Fruit fly (Drosophila melanogaster) whole organism, adult: ENCODE measurements around the gene CG33003.

Experiments used
- CG14711 ChIP-seq: fragments of 200-800 bp; sonication (Bioruptor generic); optimal IDR thresholded peaks from 2 replicates; lab custom pipeline; 2018; ENCODE audit warnings: missing biosample characterization, mild to moderate bottlenecking, missing genetic modification characterization, moderate library complexity
- CG5204 ChIP-seq: fragments of 200-800 bp; sonication (Bioruptor generic); optimal IDR thresholded peaks from 2 replicates; lab custom pipeline; 2016; ENCODE audit warnings: missing biosample characterization, missing genetic modification characterization
- CG7045 ChIP-seq: fragments of 200-800 bp; sonication (Bioruptor generic); optimal IDR thresholded peaks from 2 replicates; lab custom pipeline; 2017; ENCODE audit warnings: missing biosample characterization, mild to moderate bottlenecking, missing genetic modification characterization
- Mnt ChIP-seq: fragments of 200-800 bp; sonication (Bioruptor generic); optimal IDR thresholded peaks from 2 replicates; lab custom pipeline; 2016; ENCODE audit warnings: missing biosample characterization, mild to moderate bottlenecking, missing genetic modification characterization
- bab1 ChIP-seq: fragments of 200-800 bp; sonication (Bioruptor generic); optimal IDR thresholded peaks from 3 replicates; lab custom pipeline; 2019; ENCODE audit warnings: missing biosample characterization, mild to moderate bottlenecking, missing genetic modification characterization, moderate library complexity
- cic ChIP-seq: fragments of 200-800 bp; sonication (Bioruptor generic); optimal IDR thresholded peaks from 2 replicates; lab custom pipeline; 2017; ENCODE audit warnings: missing biosample characterization, mild to moderate bottlenecking, missing genetic modification characterization, moderate library complexity
- cnc ChIP-seq, 2 experiments: fragments of >200 bp; optimal IDR thresholded peaks; 2 replicates each; lab custom pipeline; 2017
- pad ChIP-seq: fragments of 200-800 bp; sonication (Bioruptor generic); optimal IDR thresholded peaks from 3 replicates; lab custom pipeline; 2017; ENCODE audit warnings: missing biosample characterization, missing genetic modification characterization, mild to moderate bottlenecking, moderate library complexity, missing genetic modification reagents
- tj ChIP-seq: fragments of 200-800 bp; sonication (Bioruptor generic); optimal IDR thresholded peaks from 3 replicates; lab custom pipeline; 2017; ENCODE audit warnings: missing biosample characterization, mild to moderate bottlenecking, missing genetic modification characterization, moderate library complexity

DNA sequence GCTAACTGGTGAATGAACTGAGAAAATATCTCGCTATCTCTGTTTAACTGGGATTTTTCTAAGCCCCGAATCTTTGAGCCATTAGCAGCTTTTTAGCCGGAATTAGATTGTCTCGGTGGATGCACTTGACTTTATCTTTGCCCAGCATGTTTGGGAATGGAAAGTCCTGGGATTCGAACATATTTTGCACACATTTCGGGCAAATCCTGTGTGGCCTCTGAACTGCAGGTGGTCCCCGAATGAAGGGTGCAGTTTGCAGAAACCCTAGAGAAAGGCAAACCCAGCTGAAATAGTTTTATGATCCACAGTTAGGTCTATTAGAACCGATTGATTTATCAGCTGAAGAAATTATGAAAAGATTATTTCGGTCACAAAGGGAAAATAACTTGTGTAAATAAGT lies 34.1 kb upstream of the CG33003 start:
- TF ChIP-seq Mnt (GFP tag; lab: Kevin White, UChicago), result no peak
- TF ChIP-seq cic (GFP tag; lab: Kevin White, UChicago), result no peak
- no peak for TF ChIP-seq pad (GFP tag; lab: Kevin White, UChicago)
- TF ChIP-seq cnc (optimal IDR thresholded peaks at IDR 0.05; lab: Kevin White, UChicago), result no peak
- no peak for TF ChIP-seq tj (GFP tag; lab: Kevin White, UChicago)
- TF ChIP-seq CG14711 (tag; lab: Kevin White, UChicago), result no peak
- TF ChIP-seq CG5204 (GFP tag; lab: Kevin White, UChicago), result no peak
- no peak for TF ChIP-seq CG7045 (GFP tag; lab: Kevin White, UChicago)
- TF ChIP-seq bab1, result no peak
